Worm (Caenorhabditis elegans) whole organism, L4 larva: ENCODE data around the gene ZK418.2.

ENCODE experiments used
- F49E8.2 ChIP-seq: sonication (generic microtip); optimal IDR thresholded peaks from 2 replicates; lab custom pipeline; 2016; ENCODE audit warnings: missing compliant biosample characterization, mild to moderate bottlenecking, missing genetic modification characterization, borderline replicate concordance
- aly-2 ChIP-seq: sonication (generic microtip); optimal IDR thresholded peaks from 2 replicates; lab custom pipeline; 2018; ENCODE audit warnings: missing biosample characterization, missing genetic modification characterization
- ces-1 ChIP-seq: fragments of 150-350 bp; sonication (generic microtip); optimal IDR thresholded peaks from 4 replicates; lab custom pipeline; 2014; ENCODE audit warnings: missing biosample characterization, missing genetic modification reagents, missing genetic modification characterization
- fkh-10 ChIP-seq: fragments of 150-350 bp; optimal IDR thresholded peaks from 2 replicates; lab custom pipeline; 2014; ENCODE audit warnings: missing biosample characterization, missing genetic modification reagents, missing genetic modification characterization
- gei-8 ChIP-seq: fragments of 200-800 bp; sonication (Bioruptor generic); optimal IDR thresholded peaks from 2 replicates; lab custom pipeline; 2018; ENCODE audit warnings: mild to moderate bottlenecking, missing genetic modification characterization, missing compliant biosample characterization
- nhr-77 ChIP-seq: fragments of 150-350 bp; optimal IDR thresholded peaks from 2 replicates; lab custom pipeline; 2014; ENCODE audit warnings: missing biosample characterization, missing genetic modification characterization
- snpc-4 ChIP-seq: fragments of 150-350 bp; optimal IDR thresholded peaks from 2 replicates; lab custom pipeline; 2014; ENCODE audit warnings: missing biosample characterization, missing genetic modification characterization
- unc-62 ChIP-seq, 3 experiments: fragments of 150-350 bp in 1 of 3; sonication (generic microtip); optimal IDR thresholded peaks in 2 of 3; peaks in 1 of 3; 1 replicate in 1 of 3; 2 replicates in 2 of 3; lab custom pipeline; 2014 to 2017; ENCODE audit warnings: missing biosample characterization in 3 of 3, missing genetic modification characterization in 3 of 3, missing genetic modification reagents in 3 of 3, missing genotype in 1 of 3
- ztf-11 ChIP-seq: fragments of 150-350 bp; optimal IDR thresholded peaks from 2 replicates; lab custom pipeline; 2014; ENCODE audit warnings: missing biosample characterization, missing genetic modification characterization

ce11 chrIII:7080689-7081088, 10.5 kb upstream of the ZK418.2 start, which contains the start of gene ZK418.7:
- TF ChIP-seq aly-2 (tag; lab: Kevin White, UChicago) (no peak), nhr-77 (tag; lab: Kevin White, UChicago) (no peak), ztf-11 (tag; lab: Kevin White, UChicago) (no peak), unc-62 (GFP tag; optimal IDR thresholded peaks at IDR 0.05 in 1 of 2; lab: Kevin White, UChicago) (no peak), unc-62 (tag; optimal IDR thresholded peaks at IDR 0.05; lab: Kevin White, UChicago) (no peak), ces-1 (GFP tag; lab: Kevin White, UChicago) (no peak), F49E8.2 (tag; lab: Kevin White, UChicago) (no peak), gei-8 (GFP tag; lab: Kevin White, UChicago) (no peak), fkh-10 (GFP tag; lab: Kevin White, UChicago) (no peak), snpc-4 (tag; lab: Kevin White, UChicago) (no peak)
